Worm (Caenorhabditis elegans) whole organism, L1 larva: ENCODE results near the gene qns-1.

Experiments
- C04F5.9 ChIP-seq: sonication (generic microtip); optimal IDR thresholded peaks from 2 replicates; lab custom pipeline; 2016; ENCODE audit warnings: missing genetic modification characterization, missing compliant biosample characterization
- C16A3.4 ChIP-seq: fragments of 150-350 bp; optimal IDR thresholded peaks from 2 replicates; lab custom pipeline; 2014; ENCODE audit warnings: missing biosample characterization, missing genetic modification characterization
- F16B12.6 ChIP-seq: fragments of 150-350 bp; optimal IDR thresholded peaks from 2 replicates; lab custom pipeline; 2014; ENCODE audit warnings: missing biosample characterization, missing genetic modification characterization
- Y116A8C.19 ChIP-seq: sonication (generic microtip); optimal IDR thresholded peaks from 2 replicates; lab custom pipeline; 2016; ENCODE audit warnings: missing compliant biosample characterization, missing genetic modification characterization, borderline replicate concordance
- aha-1 ChIP-seq: fragments of 150-350 bp; optimal IDR thresholded peaks from 2 replicates; lab custom pipeline; 2014; ENCODE audit warnings: missing biosample characterization, missing genetic modification characterization
- aly-2 ChIP-seq: fragments of 150-350 bp; optimal IDR thresholded peaks from 2 replicates; lab custom pipeline; 2014; ENCODE audit warnings: missing biosample characterization, missing genetic modification characterization
- blmp-1 ChIP-seq: fragments of 150-350 bp; optimal IDR thresholded peaks from 2 replicates; lab custom pipeline; 2014; ENCODE audit warnings: missing biosample characterization, missing genetic modification characterization
- ceh-82 ChIP-seq, 3 experiments: fragments of 150-350 bp in 1 of 3; sonication (generic microtip) in 2 of 3; optimal IDR thresholded peaks; 2 replicates each; lab custom pipeline; 2014 to 2017; ENCODE audit warnings: missing biosample characterization in 3 of 3, missing genetic modification characterization in 3 of 3
- ces-1 ChIP-seq: fragments of 150-350 bp; optimal IDR thresholded peaks from 2 replicates; lab custom pipeline; 2014; ENCODE audit warnings: missing biosample characterization, missing genetic modification reagents, missing genetic modification characterization
- dpl-1 ChIP-seq, 3 experiments: fragments of 150-350 bp in 2 of 3; sonication (generic microtip) in 1 of 3; optimal IDR thresholded peaks; 2 replicates each; lab custom pipeline; 2014 to 2017; ENCODE audit warnings: missing biosample characterization in 3 of 3, missing genetic modification characterization in 3 of 3, missing genetic modification reagents in 3 of 3
- dsc-1 ChIP-seq: sonication (generic microtip); optimal IDR thresholded peaks from 2 replicates; lab custom pipeline; 2016; ENCODE audit warnings: mild to moderate bottlenecking, missing genetic modification characterization, missing compliant biosample characterization
- efl-1 ChIP-seq, 4 experiments: fragments of 150-350 bp; optimal IDR thresholded peaks in 3 of 4; peaks in 1 of 4; 1 replicate in 1 of 4; 2 replicates in 3 of 4; lab custom pipeline; 2014; ENCODE audit warnings: missing biosample characterization in 2 of 4, missing genetic modification characterization in 2 of 4, missing genetic modification reagents in 2 of 4
- egl-13 ChIP-seq: sonication (generic microtip); optimal IDR thresholded peaks from 2 replicates; lab custom pipeline; 2016; ENCODE audit warnings: missing genotype, missing genetic modification reagents, missing genetic modification characterization, missing compliant biosample characterization
- elt-2 ChIP-seq: sonication (generic microtip); optimal IDR thresholded peaks from 2 replicates; lab custom pipeline; 2016; ENCODE audit warnings: missing genetic modification characterization, mild to moderate bottlenecking, inconsistent platforms, missing compliant biosample characterization, missing genetic modification reagents
- fkh-10 ChIP-seq: sonication (generic microtip); optimal IDR thresholded peaks from 2 replicates; lab custom pipeline; 2017; ENCODE audit warnings: missing biosample characterization, missing genetic modification reagents, missing genetic modification characterization
- fkh-8 ChIP-seq: sonication (generic microtip); optimal IDR thresholded peaks from 2 replicates; lab custom pipeline; 2016; ENCODE audit warnings: mild to moderate bottlenecking, missing genetic modification characterization, missing compliant biosample characterization
- hlh-17 ChIP-seq: fragments of 200-800 bp; sonication (Bioruptor generic); optimal IDR thresholded peaks from 2 replicates; lab custom pipeline; 2018; ENCODE audit warnings: missing genetic modification characterization, mild to moderate bottlenecking, missing compliant biosample characterization, moderate library complexity, borderline replicate concordance
- lin-14 ChIP-seq: fragments of 200-800 bp; sonication (Bioruptor generic); optimal IDR thresholded peaks from 2 replicates; lab custom pipeline; 2018; ENCODE audit warnings: mild to moderate bottlenecking, missing genetic modification characterization, moderate library complexity, missing compliant biosample characterization
- lin-35 ChIP-seq, 2 experiments: fragments of 150-350 bp; optimal IDR thresholded peaks; 2 replicates each; lab custom pipeline; 2014; ENCODE audit warnings: missing biosample characterization in 2 of 2, missing genetic modification characterization in 2 of 2, missing genetic modification reagents in 2 of 2
- lin-39 ChIP-seq: fragments of 150-350 bp; optimal IDR thresholded peaks from 2 replicates; lab custom pipeline; 2014; ENCODE audit warnings: missing biosample characterization, missing genetic modification reagents, missing genetic modification characterization
- lsy-2 ChIP-seq, 2 experiments: fragments of 150-350 bp; optimal IDR thresholded peaks; 2 replicates each; lab custom pipeline; 2014; ENCODE audit warnings: missing biosample characterization in 2 of 2, missing genetic modification characterization in 2 of 2
- mdl-1 ChIP-seq, 2 experiments: fragments of 150-350 bp; optimal IDR thresholded peaks; 2 replicates each; lab custom pipeline; 2014 to 2017; ENCODE audit warnings: missing biosample characterization in 2 of 2, missing genetic modification characterization in 2 of 2, inconsistent platforms in 1 of 2
- mep-1 ChIP-seq: fragments of 150-350 bp; optimal IDR thresholded peaks from 2 replicates; lab custom pipeline; 2014; ENCODE audit warnings: missing biosample characterization, missing genetic modification characterization
- nhr-19 ChIP-seq: fragments of 200-800 bp; sonication (Bioruptor generic); conservative IDR thresholded peaks from 2 replicates; pipeline ENCODE4 v1.3.6; 2022; ENCODE audit warnings: missing genetic modification characterization, missing compliant biosample characterization
- nhr-20 ChIP-seq: sonication (generic microtip); optimal IDR thresholded peaks from 2 replicates; lab custom pipeline; 2016; ENCODE audit warnings: mild to moderate bottlenecking, missing genetic modification characterization, missing compliant biosample characterization
- nhr-71 ChIP-seq: sonication (generic microtip); optimal IDR thresholded peaks from 2 replicates; lab custom pipeline; 2016; ENCODE audit warnings: mild to moderate bottlenecking, missing genetic modification characterization, moderate library complexity, missing compliant biosample characterization
- pag-3 ChIP-seq: sonication (generic microtip); optimal IDR thresholded peaks from 2 replicates; lab custom pipeline; 2017; ENCODE audit warnings: missing genetic modification characterization, mild to moderate bottlenecking, missing compliant biosample characterization, antibody characterized with exemption, borderline replicate concordance; ENCODE audit not compliant: insufficient read depth
- rnt-1 ChIP-seq: sonication (generic microtip); optimal IDR thresholded peaks from 2 replicates; lab custom pipeline; 2016; ENCODE audit warnings: mild to moderate bottlenecking, missing genetic modification characterization, moderate library complexity, missing compliant biosample characterization
- skn-1 ChIP-seq: fragments of 150-350 bp; optimal IDR thresholded peaks from 2 replicates; lab custom pipeline; 2014; ENCODE audit warnings: missing biosample characterization, missing genetic modification characterization
- snu-23 ChIP-seq: sonication (generic microtip); optimal IDR thresholded peaks from 2 replicates; lab custom pipeline; 2016; ENCODE audit warnings: missing genetic modification characterization, missing compliant biosample characterization
- swsn-7 ChIP-seq: sonication (generic microtip); optimal IDR thresholded peaks from 2 replicates; lab custom pipeline; 2016; ENCODE audit warnings: missing genetic modification characterization, missing compliant biosample characterization
- tbx-2 ChIP-seq: sonication (generic microtip); optimal IDR thresholded peaks from 2 replicates; lab custom pipeline; 2016; ENCODE audit warnings: missing genetic modification characterization, missing compliant biosample characterization
- tlp-1 ChIP-seq: fragments of 150-350 bp; optimal IDR thresholded peaks from 2 replicates; lab custom pipeline; 2014; ENCODE audit warnings: missing biosample characterization, missing genetic modification characterization
- unc-130 ChIP-seq: fragments of 150-350 bp; optimal IDR thresholded peaks from 2 replicates; lab custom pipeline; 2017; ENCODE audit warnings: missing biosample characterization, missing genetic modification characterization, inconsistent platforms
- unc-30 ChIP-seq: sonication (generic microtip); optimal IDR thresholded peaks from 2 replicates; lab custom pipeline; 2017; ENCODE audit warnings: missing biosample characterization, missing genetic modification characterization
- unc-98 ChIP-seq: fragments of 200-800 bp; sonication (Bioruptor generic); IDR thresholded peaks from 2 replicates; pipeline ENCODE4 v1.3.6; 2022; ENCODE audit warnings: missing genetic modification characterization, missing compliant biosample characterization
- xbp-1 ChIP-seq: sonication (generic microtip); optimal IDR thresholded peaks from 2 replicates; lab custom pipeline; 2016; ENCODE audit warnings: missing genetic modification characterization, missing compliant biosample characterization
- zag-1 ChIP-seq: fragments of 150-350 bp; optimal IDR thresholded peaks from 2 replicates; lab custom pipeline; 2014; ENCODE audit warnings: missing biosample characterization, missing genetic modification characterization
- ztf-11 ChIP-seq, 2 experiments: sonication (generic microtip); optimal IDR thresholded peaks; 2 replicates each; lab custom pipeline; 2016 to 2017; ENCODE audit warnings: missing genetic modification characterization in 2 of 2, missing biosample characterization in 1 of 2, missing compliant biosample characterization in 1 of 2

The qns-1 gene

ce11 chrIV:10180133-10180749 is 38.9 kb downstream of the qns-1 start, which contains the start of gene gta-1:
TSS of gene gta-1 (plus strand) at chrIV:10180660.
- TF ChIP-seq xbp-1: peak; percentile 7
- no peak for TF ChIP-seq hlh-17 (GFP tag; lab: Kevin White, UChicago)
- no peak for TF ChIP-seq F16B12.6 (tag; lab: Kevin White, UChicago)
- TF ChIP-seq Y116A8C.19: no peak
- TF ChIP-seq snu-23 (GFP tag; lab: Kevin White, UChicago): peak; percentile 65
- peak in 2 of 3 experiments; percentile 18 to 19 for TF ChIP-seq dpl-1 (GFP tag; optimal IDR thresholded peaks at IDR 0.05; lab: Kevin White, UChicago)
- peak in 1 of 2 experiments; percentile 18 for TF ChIP-seq efl-1 (optimal IDR thresholded peaks at IDR 0.05; lab: Kevin White, UChicago)
- peak; percentile 28 to 89 for TF ChIP-seq efl-1 (GFP tag; optimal IDR thresholded peaks at IDR 0.05 in 1 of 2; lab: Kevin White, UChicago)
- TF ChIP-seq tbx-2 (tag; lab: Kevin White, UChicago): peak; percentile 5
- TF ChIP-seq pag-3 (tag; lab: Kevin White, UChicago): no peak
- TF ChIP-seq nhr-20 (tag; lab: Kevin White, UChicago): peak; percentile 57
- TF ChIP-seq mep-1: peak; percentile 11
- peak; percentile 66 for TF ChIP-seq rnt-1 (tag; lab: Kevin White, UChicago)
- peak; percentile 93 for TF ChIP-seq blmp-1
- peak; percentile 73 for TF ChIP-seq nhr-71 (tag; lab: Kevin White, UChicago)
- no peak for TF ChIP-seq elt-2 (tag; lab: Kevin White, UChicago)
- no peak for TF ChIP-seq unc-130 (tag; lab: Kevin White, UChicago)
- TF ChIP-seq C04F5.9 (tag; lab: Kevin White, UChicago): no peak
- no peak for TF ChIP-seq unc-30
- TF ChIP-seq ztf-11 (tag; optimal IDR thresholded peaks at IDR 0.05; lab: Kevin White, UChicago): no peak
- TF ChIP-seq ces-1 (GFP tag; lab: Kevin White, UChicago): no peak
- no peak for TF ChIP-seq C16A3.4 (tag; lab: Kevin White, UChicago)
- peak; percentile 36 for TF ChIP-seq lin-39 (tag; lab: Kevin White, UChicago)
- peak in 1 of 2 experiments; percentile 52 for TF ChIP-seq mdl-1 (tag; optimal IDR thresholded peaks at IDR 0.05; lab: Kevin White, UChicago)
- TF ChIP-seq zag-1 (tag; lab: Kevin White, UChicago): no peak
- no peak for TF ChIP-seq skn-1
- peak; percentile 49 for TF ChIP-seq dsc-1
- no peak for TF ChIP-seq ceh-82 (tag; optimal IDR thresholded peaks at IDR 0.05; lab: Kevin White, UChicago)
- TF ChIP-seq swsn-7: peak; percentile 19
- TF ChIP-seq lin-14 (GFP tag; lab: Kevin White, UChicago): peak; percentile 74
- TF ChIP-seq egl-13 (tag; lab: Kevin White, UChicago): no peak
- peak; percentile 50 for TF ChIP-seq nhr-19
- TF ChIP-seq aha-1 (tag; lab: Kevin White, UChicago): no peak
- peak; percentile 15 to 32 for TF ChIP-seq lin-35 (GFP tag; optimal IDR thresholded peaks at IDR 0.05; lab: Kevin White, UChicago)
- TF ChIP-seq unc-98: no peak
- TF ChIP-seq tlp-1 (tag; lab: Kevin White, UChicago): no peak
- TF ChIP-seq fkh-8 (tag; lab: Kevin White, UChicago): no peak
- peak; percentile 1 to 47 for TF ChIP-seq lsy-2 (tag; optimal IDR thresholded peaks at IDR 0.05; lab: Kevin White, UChicago)

- peak; percentile 27 for TF ChIP-seq aly-2 (tag; lab: Kevin White, UChicago)
- no peak for TF ChIP-seq mep-1
- no peak for TF ChIP-seq fkh-10 (GFP tag; lab: Kevin White, UChicago)
- TF ChIP-seq egl-13 (tag; lab: Kevin White, UChicago): no peak
- TF ChIP-seq lsy-2 (tag; optimal IDR thresholded peaks at IDR 0.05; lab: Kevin White, UChicago): peak in 1 of 2 experiments; percentile 25
- no peak for TF ChIP-seq unc-130 (tag; lab: Kevin White, UChicago)
These were observed 41.3 kb downstream of the qns-1 start, which contains the start of gene mspn-1 for ce11 chrIV:10177779-10178178. TSS of gene mspn-1 (plus strand) at chrIV:10177968.
